Worm (Caenorhabditis elegans) whole organism, L2 larva: ENCODE data around the gene F59A6.10.

ENCODE experiments used
- C34F6.9 ChIP-seq: fragments of 150-350 bp; optimal IDR thresholded peaks from 2 replicates; lab custom pipeline; 2014; ENCODE audit warnings: missing biosample characterization, missing genetic modification characterization
- F13H6.1 ChIP-seq: sonication (generic microtip); optimal IDR thresholded peaks from 2 replicates; lab custom pipeline; 2016; ENCODE audit warnings: missing genetic modification characterization, missing compliant biosample characterization
- R02D3.7 ChIP-seq: fragments of 150-350 bp; optimal IDR thresholded peaks from 2 replicates; lab custom pipeline; 2014; ENCODE audit warnings: missing biosample characterization, missing genetic modification characterization
- Y55F3AM.14 ChIP-seq: fragments of 200-800 bp; sonication (Bioruptor generic); optimal IDR thresholded peaks from 2 replicates; lab custom pipeline; 2018; ENCODE audit warnings: mild to moderate bottlenecking, missing genetic modification characterization, missing compliant biosample characterization
- ZK546.5 ChIP-seq: sonication (generic microtip); optimal IDR thresholded peaks from 2 replicates; lab custom pipeline; 2017; ENCODE audit warnings: missing biosample characterization, missing genetic modification characterization
- alr-1 ChIP-seq: fragments of 150-350 bp; optimal IDR thresholded peaks from 2 replicates; lab custom pipeline; 2014; ENCODE audit warnings: missing biosample characterization, missing genetic modification characterization
- aly-2 ChIP-seq: fragments of 150-350 bp; optimal IDR thresholded peaks from 2 replicates; lab custom pipeline; 2014; ENCODE audit warnings: missing biosample characterization, missing genetic modification characterization
- ama-1 ChIP-seq: fragments of 150-350 bp; optimal IDR thresholded peaks from 2 replicates; lab custom pipeline; 2018; ENCODE audit warnings: inconsistent platforms
- blmp-1 ChIP-seq: sonication (generic microtip); optimal IDR thresholded peaks from 2 replicates; lab custom pipeline; 2017; ENCODE audit warnings: missing genetic modification characterization, mild to moderate bottlenecking, missing compliant biosample characterization, antibody characterized with exemption, moderate library complexity; ENCODE audit not compliant: insufficient read depth
- ceh-16 ChIP-seq: fragments of 150-350 bp; optimal IDR thresholded peaks from 2 replicates; lab custom pipeline; 2014; ENCODE audit warnings: missing biosample characterization, missing genetic modification characterization
- crh-2 ChIP-seq: sonication (generic microtip); optimal IDR thresholded peaks from 2 replicates; lab custom pipeline; 2017; ENCODE audit warnings: missing biosample characterization, missing genetic modification characterization
- dmd-4 ChIP-seq: sonication (generic microtip); optimal IDR thresholded peaks from 2 replicates; lab custom pipeline; 2017; ENCODE audit warnings: missing biosample characterization, missing genetic modification characterization
- egl-27 ChIP-seq: sonication (generic microtip); optimal IDR thresholded peaks from 3 replicates; lab custom pipeline; 2017; ENCODE audit warnings: missing biosample characterization, missing genetic modification reagents, missing genetic modification characterization
- elt-1 ChIP-seq: fragments of 150-350 bp; optimal IDR thresholded peaks from 2 replicates; lab custom pipeline; 2014; ENCODE audit warnings: missing biosample characterization, missing genetic modification characterization
- elt-3 ChIP-seq: sonication (generic microtip); optimal IDR thresholded peaks from 2 replicates; lab custom pipeline; 2017; ENCODE audit warnings: missing biosample characterization, missing genetic modification characterization
- fos-1 ChIP-seq: fragments of 150-350 bp; optimal IDR thresholded peaks from 2 replicates; lab custom pipeline; 2014; ENCODE audit warnings: missing biosample characterization, missing genetic modification characterization
- gmeb-1 ChIP-seq: fragments of 150-350 bp; optimal IDR thresholded peaks from 2 replicates; lab custom pipeline; 2014; ENCODE audit warnings: missing biosample characterization, missing genetic modification characterization
- lin-11 ChIP-seq: fragments of 150-350 bp; sonication (generic microtip); optimal IDR thresholded peaks from 2 replicates; lab custom pipeline; 2014; ENCODE audit warnings: missing biosample characterization, missing genetic modification characterization, inconsistent platforms, mixed read lengths
- lin-13 ChIP-seq: fragments of 150-350 bp; optimal IDR thresholded peaks from 2 replicates; lab custom pipeline; 2014; ENCODE audit warnings: missing biosample characterization, missing genetic modification reagents, missing genetic modification characterization
- lin-39 ChIP-seq: fragments of 150-350 bp; optimal IDR thresholded peaks from 2 replicates; lab custom pipeline; 2014; ENCODE audit warnings: missing biosample characterization, missing genetic modification reagents, missing genetic modification characterization
- lsy-2 ChIP-seq, 2 experiments: fragments of 150-350 bp in 1 of 2; sonication (generic microtip) in 1 of 2; optimal IDR thresholded peaks; 2 replicates each; lab custom pipeline; 2014 to 2017; ENCODE audit warnings: missing biosample characterization in 2 of 2, missing genetic modification characterization in 2 of 2
- mbf-1 ChIP-seq: sonication (generic microtip); optimal IDR thresholded peaks from 2 replicates; lab custom pipeline; 2017; ENCODE audit warnings: missing biosample characterization, missing genetic modification characterization
- nhr-12 ChIP-seq: fragments of 150-350 bp; optimal IDR thresholded peaks from 2 replicates; lab custom pipeline; 2014; ENCODE audit warnings: missing biosample characterization, missing genetic modification characterization
- nhr-129 ChIP-seq: fragments of 150-350 bp; optimal IDR thresholded peaks from 2 replicates; lab custom pipeline; 2014; ENCODE audit warnings: missing biosample characterization, missing genetic modification characterization
- nhr-23 ChIP-seq: fragments of 150-350 bp; optimal IDR thresholded peaks from 2 replicates; lab custom pipeline; 2014; ENCODE audit warnings: missing biosample characterization, missing genetic modification reagents, missing genetic modification characterization
- nhr-237 ChIP-seq: fragments of 150-350 bp; optimal IDR thresholded peaks from 2 replicates; lab custom pipeline; 2014; ENCODE audit warnings: missing biosample characterization, missing genetic modification characterization
- nhr-25 ChIP-seq: fragments of 150-350 bp; sonication (generic microtip); optimal IDR thresholded peaks from 3 replicates; lab custom pipeline; 2014; ENCODE audit warnings: missing biosample characterization, missing genetic modification characterization
- nhr-77 ChIP-seq: fragments of 150-350 bp; optimal IDR thresholded peaks from 2 replicates; lab custom pipeline; 2014; ENCODE audit warnings: missing biosample characterization, missing genetic modification characterization
- peb-1 ChIP-seq: fragments of 150-350 bp; optimal IDR thresholded peaks from 2 replicates; lab custom pipeline; 2014; ENCODE audit warnings: missing biosample characterization, missing genetic modification characterization
- skn-1 ChIP-seq: sonication (generic microtip); optimal IDR thresholded peaks from 2 replicates; lab custom pipeline; 2017; ENCODE audit warnings: missing biosample characterization, missing genetic modification characterization
- sma-3 ChIP-seq: sonication (generic microtip); optimal IDR thresholded peaks from 2 replicates; lab custom pipeline; 2016; ENCODE audit warnings: missing genetic modification reagents, missing genetic modification characterization, missing compliant biosample characterization
- sma-9 ChIP-seq, 2 experiments: fragments of 150-350 bp in 1 of 2; sonication (generic microtip) in 1 of 2; optimal IDR thresholded peaks; 2 replicates each; lab custom pipeline; 2014 to 2016; ENCODE audit warnings: missing genetic modification characterization in 2 of 2, mild to moderate bottlenecking in 1 of 2, missing biosample characterization in 1 of 2, missing compliant biosample characterization in 1 of 2, missing genetic modification reagents in 1 of 2, moderate library complexity in 1 of 2
- snpc-4 ChIP-seq: fragments of 150-350 bp; optimal IDR thresholded peaks from 2 replicates; lab custom pipeline; 2014; ENCODE audit warnings: missing biosample characterization, missing genetic modification characterization
- unc-39 ChIP-seq: fragments of 150-350 bp; optimal IDR thresholded peaks from 2 replicates; lab custom pipeline; 2014; ENCODE audit warnings: missing biosample characterization, missing genetic modification characterization
- zag-1 ChIP-seq: fragments of 150-350 bp; optimal IDR thresholded peaks from 2 replicates; lab custom pipeline; 2014; ENCODE audit warnings: missing biosample characterization, missing genetic modification characterization
- ztf-4 ChIP-seq: fragments of 150-350 bp; optimal IDR thresholded peaks from 2 replicates; lab custom pipeline; 2014; ENCODE audit warnings: missing biosample characterization, missing genetic modification characterization

F59A6.10 gene

ce11 chrII:4975311-4975710, 28.4 kb upstream of the F59A6.10 start:
- TF ChIP-seq elt-1 (tag; lab: Kevin White, UChicago) (no peak), C34F6.9 (no peak), snpc-4 (no peak), nhr-77 (tag; lab: Kevin White, UChicago) (no peak), crh-2 (no peak), R02D3.7 (no peak), unc-39 (tag; lab: Kevin White, UChicago) (no peak), ztf-4 (tag; lab: Kevin White, UChicago) (no peak), fos-1 (tag; lab: Kevin White, UChicago) (no peak), nhr-25 (tag; lab: Kevin White, UChicago) (no peak), dmd-4 (no peak), nhr-12 (tag; lab: Kevin White, UChicago) (no peak), blmp-1 (tag; lab: Kevin White, UChicago) (no peak), elt-3 (no peak), alr-1 (tag; lab: Kevin White, UChicago) (no peak), F13H6.1 (tag; lab: Kevin White, UChicago) (no peak), lin-39 (tag; lab: Kevin White, UChicago) (no peak)

ce11 chrII:4981682-4982404, 21.9 kb upstream of the F59A6.10 start:
- TF ChIP-seq elt-1 (tag; lab: Kevin White, UChicago) (peak; percentile 16), lin-39 (tag; lab: Kevin White, UChicago) (no peak), peb-1 (tag; lab: Kevin White, UChicago) (no peak), lin-11 (tag; lab: Kevin White, UChicago) (no peak), sma-3 (GFP tag; lab: Kevin White, UChicago) (no peak), ZK546.5 (no peak), ceh-16 (peak; percentile 90), crh-2 (no peak), mbf-1 (tag; lab: Kevin White, UChicago) (no peak), C34F6.9 (no peak), zag-1 (tag; lab: Kevin White, UChicago) (no peak), aly-2 (tag; lab: Kevin White, UChicago) (no peak)

- TF ChIP-seq nhr-237 (tag; lab: Kevin White, UChicago) (no peak), lsy-2 (tag; optimal IDR thresholded peaks at IDR 0.05; lab: Kevin White, UChicago) (no peak), peb-1 (tag; lab: Kevin White, UChicago) (no peak), nhr-25 (tag; lab: Kevin White, UChicago) (no peak), alr-1 (tag; lab: Kevin White, UChicago) (no peak), gmeb-1 (tag; lab: Kevin White, UChicago) (no peak), ama-1 (lab: Kevin White, UChicago) (no peak), elt-1 (tag; lab: Kevin White, UChicago) (no peak), egl-27 (tag; lab: Kevin White, UChicago) (no peak), lin-13 (no peak), skn-1 (no peak), aly-2 (tag; lab: Kevin White, UChicago) (no peak), Y55F3AM.14 (no peak)
Measured at ce11 chrII:4984151-4984550, 19.6 kb upstream of the F59A6.10 start.

- TF ChIP-seq ceh-16, result peak; percentile 58
- no peak for TF ChIP-seq nhr-23 (tag; lab: Kevin White, UChicago)
- peak; percentile 40 for TF ChIP-seq nhr-129 (tag; lab: Kevin White, UChicago)
- peak; percentile 32 for TF ChIP-seq nhr-25 (tag; lab: Kevin White, UChicago)
- TF ChIP-seq sma-9 (GFP tag; optimal IDR thresholded peaks at IDR 0.05; lab: Kevin White, UChicago), result peak; percentile 49
- TF ChIP-seq sma-9 (tag; optimal IDR thresholded peaks at IDR 0.05; lab: Kevin White, UChicago), result no peak
Measured at ce11 chrII:4985961-4986503, 17.7 kb upstream of the F59A6.10 start.
